Worm (Caenorhabditis elegans) whole organism, L4 larva: Measurements from ENCODE around the gene C34E7.3.

Experiments used
- dmd-9 ChIP-seq: fragments of 200-800 bp; sonication (Bioruptor generic); IDR thresholded peaks from 2 replicates; pipeline ENCODE4 v1.3.6; 2022; ENCODE audit warnings: missing genetic modification reagents, missing genetic modification characterization, missing compliant biosample characterization
- dpl-1 ChIP-seq: fragments of 150-350 bp; optimal IDR thresholded peaks from 2 replicates; lab custom pipeline; 2014; ENCODE audit warnings: missing biosample characterization, missing genetic modification reagents, missing genetic modification characterization
- duxl-1 ChIP-seq: sonication (generic microtip); optimal IDR thresholded peaks from 2 replicates; lab custom pipeline; 2016; ENCODE audit warnings: mild to moderate bottlenecking, missing genetic modification characterization, moderate library complexity, missing compliant biosample characterization; ENCODE audit not compliant: poor library complexity
- egl-27 ChIP-seq: sonication (generic microtip); optimal IDR thresholded peaks from 3 replicates; lab custom pipeline; 2017; ENCODE audit warnings: missing biosample characterization, missing genetic modification reagents, missing genetic modification characterization
- lin-13 ChIP-seq: fragments of 150-350 bp; optimal IDR thresholded peaks from 2 replicates; lab custom pipeline; 2014; ENCODE audit warnings: missing biosample characterization, missing genetic modification reagents, missing genetic modification characterization
- nhr-237 ChIP-seq: sonication (generic microtip); optimal IDR thresholded peaks from 2 replicates; lab custom pipeline; 2017; ENCODE audit warnings: missing biosample characterization, missing genetic modification characterization
- nhr-28 ChIP-seq: fragments of 150-350 bp; optimal IDR thresholded peaks from 2 replicates; lab custom pipeline; 2014; ENCODE audit warnings: missing biosample characterization, missing genetic modification characterization
- unc-130 ChIP-seq: sonication (generic microtip); optimal IDR thresholded peaks from 2 replicates; lab custom pipeline; 2016; ENCODE audit warnings: missing genetic modification reagents, missing genetic modification characterization, missing compliant biosample characterization
- unc-39 ChIP-seq: sonication (generic microtip); optimal IDR thresholded peaks from 2 replicates; lab custom pipeline; 2017; ENCODE audit warnings: missing biosample characterization, missing genetic modification characterization
- zag-1 ChIP-seq: fragments of 150-350 bp; optimal IDR thresholded peaks from 2 replicates; lab custom pipeline; 2014; ENCODE audit warnings: missing biosample characterization, missing genetic modification characterization
- zfp-2 ChIP-seq: sonication (generic microtip); optimal IDR thresholded peaks from 2 replicates; lab custom pipeline; 2016; ENCODE audit warnings: mild to moderate bottlenecking, missing genetic modification characterization, missing compliant biosample characterization

DNA sequence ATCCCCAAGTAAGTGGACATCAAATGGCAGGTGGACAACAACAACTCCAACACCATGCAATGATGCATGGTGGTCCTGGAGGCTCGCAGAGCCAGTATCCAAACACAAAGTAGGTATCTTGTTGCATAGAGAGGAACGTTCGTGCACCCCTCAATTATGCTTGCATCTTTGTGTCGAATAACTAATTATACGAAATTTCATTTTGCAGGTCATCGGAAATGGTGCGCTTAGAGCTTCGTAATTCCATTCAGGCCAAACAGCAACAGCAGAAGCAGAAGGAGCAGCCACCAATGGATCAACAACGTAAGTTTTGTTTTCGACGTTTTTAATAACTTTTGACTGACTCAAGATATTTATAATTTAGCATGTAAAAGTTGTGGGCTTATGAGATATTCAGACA, 13.6 kb upstream of the C34E7.3 start:
- no peak for TF ChIP-seq dpl-1 (GFP tag; lab: Kevin White, UChicago)
- no peak for TF ChIP-seq lin-13
- no peak for TF ChIP-seq nhr-28 (tag; lab: Kevin White, UChicago)
- TF ChIP-seq unc-39 (tag; lab: Kevin White, UChicago), result no peak
- no peak for TF ChIP-seq dmd-9
- no peak for TF ChIP-seq unc-130 (GFP tag; lab: Kevin White, UChicago)
- no peak for TF ChIP-seq zag-1 (tag; lab: Kevin White, UChicago)
- no peak for TF ChIP-seq nhr-237 (tag; lab: Kevin White, UChicago)
- TF ChIP-seq egl-27, result no peak
- no peak for TF ChIP-seq duxl-1 (tag; lab: Kevin White, UChicago)
- no peak for TF ChIP-seq zfp-2 (tag; lab: Kevin White, UChicago)
